Fruit fly (Drosophila melanogaster): ENCODE results near the gene PICK1.

The PICK1 gene

dm6 chr2L:12657337-12657736 lies 37.5 kb upstream of the PICK1 start:
- no peak for TF ChIP-seq net (GFP tag; optimal IDR thresholded peaks at IDR 0.05)
- no peak for TF ChIP-seq dsx (GFP tag; optimal IDR thresholded peaks at IDR 0.05; ENCODE audit: poor library complexity, severe bottlenecking)
- no peak for TF ChIP-seq CG16779 (tag; optimal IDR thresholded peaks at IDR 0.05)
- no peak for TF ChIP-seq CG15336 (GFP tag; IDR thresholded peaks at IDR 0.05)
- TF ChIP-seq vri (GFP tag; optimal IDR thresholded peaks at IDR 0.05), result no peak
- no peak for TF ChIP-seq salr (GFP tag; optimal IDR thresholded peaks at IDR 0.05)
- TF ChIP-seq CG11294 (GFP tag; IDR thresholded peaks at IDR 0.05), result no peak
- no peak for TF ChIP-seq CG10631 (GFP tag; optimal IDR thresholded peaks at IDR 0.05)
- no peak for TF ChIP-seq CG32006 (GFP tag; optimal IDR thresholded peaks at IDR 0.05)
- TF ChIP-seq Met (GFP tag; optimal IDR thresholded peaks at IDR 0.05), result no peak
- TF ChIP-seq CG8119 (GFP tag; IDR thresholded peaks at IDR 0.05), result no peak
- no peak for TF ChIP-seq CG34406 (GFP tag; optimal IDR thresholded peaks at IDR 0.05)
- no peak for TF ChIP-seq CG1621 (tag; optimal IDR thresholded peaks at IDR 0.05)
- no peak for TF ChIP-seq Sox14 (GFP tag; optimal IDR thresholded peaks at IDR 0.05)
- no peak for TF ChIP-seq CG6792 (GFP tag; optimal IDR thresholded peaks at IDR 0.05)
- no peak for TF ChIP-seq Hr39 (GFP tag; optimal IDR thresholded peaks at IDR 0.05)
- TF ChIP-seq CG4318 (GFP tag; optimal IDR thresholded peaks at IDR 0.05), result no peak
- no peak for TF ChIP-seq pdm3 (GFP tag; optimal IDR thresholded peaks at IDR 0.05)
- no peak for TF ChIP-seq CG6808 (GFP tag; optimal IDR thresholded peaks at IDR 0.05)

- no peak for TF ChIP-seq CG15336 (GFP tag; IDR thresholded peaks at IDR 0.05)
- TF ChIP-seq cyc (GFP tag; optimal IDR thresholded peaks at IDR 0.05), result no peak
- TF ChIP-seq Eip75B (GFP tag; optimal IDR thresholded peaks at IDR 0.05), result no peak
- no peak for TF ChIP-seq eg (GFP tag; IDR thresholded peaks at IDR 0.05)
- no peak for TF ChIP-seq CG10631 (GFP tag; optimal IDR thresholded peaks at IDR 0.05)
- no peak for TF ChIP-seq dac (GFP tag; optimal IDR thresholded peaks at IDR 0.05)
- no peak for TF ChIP-seq CG6792 (GFP tag; optimal IDR thresholded peaks at IDR 0.05)
- no peak for TF ChIP-seq pdm3 (GFP tag; optimal IDR thresholded peaks at IDR 0.05)
- no peak for TF ChIP-seq CG16779 (tag; optimal IDR thresholded peaks at IDR 0.05)
- no peak for TF ChIP-seq Eip93F (GFP tag; optimal IDR thresholded peaks at IDR 0.05)
- TF ChIP-seq CG3032 (tag; optimal IDR thresholded peaks at IDR 0.05), result no peak
- TF ChIP-seq CG8319 (GFP tag; optimal IDR thresholded peaks at IDR 0.05), result no peak
Observed at dm6 chr2L:12666002-12666576, 28.7 kb upstream of the PICK1 start.

- no peak for TF ChIP-seq Sox15 (GFP tag; optimal IDR thresholded peaks at IDR 0.05)
- no peak for TF ChIP-seq Blimp-1 (GFP tag; optimal IDR thresholded peaks at IDR 0.05)
- TF ChIP-seq achi (GFP tag; optimal IDR thresholded peaks at IDR 0.05), result no peak
- no peak for TF ChIP-seq spab (GFP tag; optimal IDR thresholded peaks at IDR 0.05)
- no peak for TF ChIP-seq dac (GFP tag; optimal IDR thresholded peaks at IDR 0.05)
- no peak for TF ChIP-seq esn (GFP tag; optimal IDR thresholded peaks at IDR 0.05)
- no peak for TF ChIP-seq vri (GFP tag; optimal IDR thresholded peaks at IDR 0.05)
- no peak for TF ChIP-seq Eip75B (GFP tag; optimal IDR thresholded peaks at IDR 0.05)
- TF ChIP-seq pdm3 (GFP tag; optimal IDR thresholded peaks at IDR 0.05), result no peak
- no peak for TF ChIP-seq CG8632 (GFP tag; optimal IDR thresholded peaks at IDR 0.05)
- TF ChIP-seq CG3032 (tag; optimal IDR thresholded peaks at IDR 0.05), result no peak
- TF ChIP-seq CG4318 (GFP tag; optimal IDR thresholded peaks at IDR 0.05), result no peak
- no peak for TF ChIP-seq topi (GFP tag; optimal IDR thresholded peaks at IDR 0.05)
- TF ChIP-seq CG7368 (GFP tag; optimal IDR thresholded peaks at IDR 0.05), result no peak
- TF ChIP-seq CG11294 (GFP tag; IDR thresholded peaks at IDR 0.05), result no peak
- no peak for TF ChIP-seq CG1621 (tag; optimal IDR thresholded peaks at IDR 0.05)
- no peak for TF ChIP-seq Sox14 (GFP tag; optimal IDR thresholded peaks at IDR 0.05)
- no peak for TF ChIP-seq CG31627 (GFP tag; optimal IDR thresholded peaks at IDR 0.05)
- TF ChIP-seq fd59A (GFP tag; optimal IDR thresholded peaks at IDR 0.05), result no peak
Observed at dm6 chr2L:12669614-12670013, 25.2 kb upstream of the PICK1 start, which contains the start of gene Nepl7. Gene Nepl7 (minus strand): TSS chr2L:12669714.

Measured in whole organism, prepupa.